Fruit fly (Drosophila melanogaster) S2 (cell line): Measurements from ENCODE around the gene HUWE1.

Experiments used
- CG8478 ChIP-seq: fragments of >200 bp; optimal IDR thresholded peaks from 2 replicates; lab custom pipeline; 2018
- CTCF ChIP-seq, 2 experiments: fragments of >200 bp; optimal IDR thresholded peaks; 2 replicates each; lab custom pipeline; 2018

HUWE1 gene

DNA sequence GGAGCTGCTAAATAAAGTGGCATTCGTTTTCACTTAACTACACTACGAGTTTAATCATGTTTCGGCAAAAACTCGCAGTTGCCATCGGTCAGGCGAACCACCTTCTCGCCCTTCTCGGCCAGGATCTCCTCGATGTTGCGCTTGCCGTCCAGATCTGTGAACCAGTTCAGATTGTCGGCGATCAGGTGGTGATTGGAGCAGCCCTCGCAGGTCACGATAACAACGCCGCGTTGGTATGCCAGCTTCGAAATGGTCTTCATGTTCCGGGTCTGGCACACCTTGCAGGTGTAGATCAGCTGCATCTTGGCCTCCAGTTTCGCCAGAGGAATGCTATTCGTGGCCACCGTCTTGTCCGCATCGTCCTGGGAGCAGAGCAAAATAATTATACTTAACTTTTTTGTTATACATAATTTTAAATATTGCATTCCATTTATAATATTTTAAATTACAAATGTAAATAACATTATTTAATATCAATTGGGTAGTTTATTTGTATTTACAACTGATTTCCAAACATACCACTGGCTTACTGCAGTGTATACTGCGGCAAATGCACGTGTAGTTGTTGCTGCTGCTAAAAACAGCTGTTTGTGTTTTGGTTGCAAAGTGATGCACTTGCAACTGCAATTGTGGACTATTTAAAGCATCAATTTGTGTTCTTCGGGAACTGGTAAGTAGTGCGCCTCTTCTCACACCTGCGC lies 20.9 kb downstream of the HUWE1 start:
- TF ChIP-seq CTCF (optimal IDR thresholded peaks at IDR 0.05; lab: Kevin White, UChicago) (no peak), CG8478 (lab: Kevin White, UChicago) (no peak)

DNA sequence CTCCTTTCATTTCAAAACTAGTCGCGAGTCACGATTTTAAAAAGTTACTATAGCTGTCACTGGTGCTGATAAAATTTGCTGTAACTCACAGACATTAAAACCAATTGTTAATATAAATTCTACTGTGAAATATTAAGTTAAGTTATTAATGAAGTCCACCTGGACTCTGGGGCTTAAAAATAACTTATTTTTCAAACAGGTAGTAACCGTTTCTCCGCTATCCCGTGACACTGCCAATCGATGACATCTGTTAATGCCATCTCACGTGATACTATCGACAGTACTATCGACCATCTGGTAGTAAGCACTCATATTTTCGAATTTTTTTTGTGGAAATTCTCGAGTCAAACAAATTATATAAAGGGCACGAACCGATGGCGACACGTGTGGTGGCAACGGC lies 21.6 kb downstream of the HUWE1 start, which contains the start of the genes CG12379 and MagR:
TSS of gene CG12379 (minus strand) at position 2 of the 400 bp plus-strand sequence.
TSS of gene MagR (plus strand) at position 276 of the 400 bp plus-strand sequence.
- TF ChIP-seq CTCF (optimal IDR thresholded peaks at IDR 0.05; lab: Kevin White, UChicago), result no peak
- no peak for TF ChIP-seq CG8478 (lab: Kevin White, UChicago)

DNA sequence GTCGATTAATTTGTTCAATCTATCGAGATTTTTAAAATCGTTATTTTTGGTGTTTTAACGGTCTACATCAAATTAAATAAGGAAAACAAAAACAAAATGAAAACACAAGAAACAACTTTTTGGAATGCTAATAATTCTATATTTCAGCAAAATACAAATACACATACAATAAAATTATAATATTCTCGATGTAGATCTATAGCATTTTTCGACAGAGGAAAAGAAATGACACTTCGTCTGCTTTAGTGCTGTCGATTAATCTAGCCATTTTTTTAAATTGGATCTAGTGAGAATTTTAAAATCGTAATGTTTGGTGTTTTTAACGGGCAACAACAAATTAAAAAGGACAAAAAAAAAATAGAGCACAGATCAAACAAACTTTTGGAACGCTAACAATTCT lies 24.7 kb downstream of the HUWE1 start, which contains the start of gene Arp6:
TSS of gene Arp6 (minus strand) at position 11 of the 400 bp plus-strand sequence.
- no peak for TF ChIP-seq CG8478 (lab: Kevin White, UChicago)
- no peak for TF ChIP-seq CTCF (optimal IDR thresholded peaks at IDR 0.05; lab: Kevin White, UChicago)

DNA sequence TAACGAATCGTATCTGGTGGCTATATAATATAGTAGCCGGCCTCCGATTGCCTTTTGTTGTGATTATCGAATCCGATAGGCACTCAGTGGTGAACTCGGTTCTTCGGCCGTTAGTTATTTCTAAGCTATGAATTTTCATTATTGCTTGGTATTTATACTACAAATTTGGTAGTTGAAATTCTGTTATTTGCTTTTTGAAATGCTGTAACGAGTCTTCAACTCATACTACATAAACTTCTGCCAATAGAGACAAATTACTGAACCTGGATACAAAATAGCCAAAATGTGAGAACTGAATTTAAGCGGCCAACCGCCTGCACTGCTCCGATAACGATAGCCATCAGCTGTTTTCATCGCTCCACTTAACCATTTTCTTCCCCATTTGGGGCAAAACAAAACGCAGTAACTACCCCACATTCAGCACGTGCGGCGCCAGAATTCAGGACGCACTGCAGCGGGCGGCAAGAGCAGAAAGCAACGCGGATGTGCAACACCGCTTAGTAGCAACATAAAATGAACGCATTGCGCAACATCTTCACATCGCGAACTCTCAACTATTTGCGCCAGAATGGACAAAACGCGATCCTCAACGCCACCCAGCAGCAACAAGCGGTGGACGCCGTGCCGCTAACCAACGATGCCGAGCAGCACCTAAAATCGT lies 26.6 kb downstream of the HUWE1 start, which contains the start of the genes CG11679 and CG8206:
TSS of gene CG11679 (minus strand) at position 65 of the 661 bp plus-strand sequence.
TSS of gene CG8206 (plus strand) at position 341 of the 661 bp plus-strand sequence.
- TF ChIP-seq CTCF (optimal IDR thresholded peaks at IDR 0.05; lab: Kevin White, UChicago) (no peak), CG8478 (lab: Kevin White, UChicago) (no peak)

DNA sequence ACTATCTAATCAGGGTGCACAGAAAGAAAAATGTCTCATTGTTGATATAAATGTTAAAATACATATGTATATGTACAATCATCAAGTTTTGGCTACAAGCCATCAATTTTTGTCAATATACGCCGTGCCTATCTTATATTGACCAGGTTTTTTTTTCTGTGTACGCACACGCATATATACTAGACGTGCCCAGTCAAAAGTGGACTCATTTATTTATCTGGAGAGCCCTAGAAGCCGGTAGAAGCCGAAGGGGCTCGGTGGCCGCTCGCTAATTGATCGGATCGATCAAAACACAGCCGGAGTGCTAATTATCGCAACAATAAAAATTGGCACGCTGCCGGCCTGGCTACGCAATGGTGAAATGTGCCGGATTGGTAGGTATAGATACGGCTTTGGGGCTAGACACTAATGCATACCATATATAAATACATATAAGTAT lies 27.9 kb downstream of the HUWE1 start:
- TF ChIP-seq CTCF (optimal IDR thresholded peaks at IDR 0.05; lab: Kevin White, UChicago), result no peak

DNA sequence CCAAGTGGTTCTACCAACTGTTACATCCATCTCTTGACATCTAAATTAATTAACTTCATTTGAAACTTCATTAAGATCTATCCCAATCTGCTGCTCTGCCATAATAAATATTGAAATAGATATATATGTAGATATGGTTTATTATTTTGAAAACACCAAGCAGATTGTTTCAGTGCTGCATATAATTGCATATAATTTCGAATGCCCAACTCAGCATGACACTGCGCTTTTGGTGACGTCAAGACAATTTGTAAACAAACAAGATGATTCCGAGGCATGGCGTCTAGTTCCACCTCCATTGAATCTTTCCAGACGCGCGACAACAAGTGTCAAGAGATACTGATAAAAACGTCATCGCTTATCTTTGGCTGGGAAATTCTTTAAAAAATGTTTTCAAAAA lies 28.5 kb downstream of the HUWE1 start:
- no peak for TF ChIP-seq CG8478 (lab: Kevin White, UChicago)
- no peak for TF ChIP-seq CTCF (optimal IDR thresholded peaks at IDR 0.05; lab: Kevin White, UChicago)

DNA sequence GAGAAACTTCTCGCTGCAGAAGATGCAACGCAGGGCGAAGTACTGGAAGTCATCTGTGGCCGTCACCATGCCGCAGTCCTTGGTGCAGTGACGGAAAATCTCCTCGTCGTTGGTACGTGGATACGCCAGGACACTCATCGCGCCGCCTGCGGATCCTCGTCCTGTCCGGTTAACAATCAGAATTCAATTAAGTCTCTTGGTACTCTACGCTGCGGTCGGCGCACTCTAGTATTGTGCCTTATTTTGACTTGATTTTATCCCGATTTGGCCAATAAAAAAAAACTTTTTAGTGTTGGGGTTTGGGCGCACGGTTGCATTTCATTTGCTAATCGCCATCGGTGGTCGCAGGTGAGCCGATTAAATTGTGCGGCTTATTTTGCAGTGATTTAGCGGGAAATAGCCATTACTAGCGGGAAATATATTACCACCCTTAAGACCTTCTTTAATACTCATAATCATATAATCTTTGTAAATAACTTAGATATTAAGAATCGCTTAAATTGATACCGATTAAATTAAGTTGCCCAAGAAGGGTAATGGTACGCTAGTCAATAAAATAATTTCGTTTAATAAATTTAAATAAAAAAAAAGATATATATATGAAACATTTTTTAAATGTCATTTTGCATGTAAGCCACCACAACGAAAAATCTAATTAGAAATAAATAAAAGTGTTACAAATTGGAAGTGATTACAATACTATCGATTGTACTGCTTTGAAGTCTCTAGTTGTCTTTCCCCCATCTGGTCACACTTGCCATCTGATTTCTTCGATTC lies 33.7 kb downstream of the HUWE1 start, which contains the start of the genes CG8944 and CCT6:
TSS of gene CG8944 (minus strand) at position 327 of the 777 bp plus-strand sequence.
TSS of gene CCT6 (plus strand) at position 744 of the 777 bp plus-strand sequence.
- TF ChIP-seq CTCF (optimal IDR thresholded peaks at IDR 0.05; lab: Kevin White, UChicago), result no peak
- no peak for TF ChIP-seq CG8478 (lab: Kevin White, UChicago)

DNA sequence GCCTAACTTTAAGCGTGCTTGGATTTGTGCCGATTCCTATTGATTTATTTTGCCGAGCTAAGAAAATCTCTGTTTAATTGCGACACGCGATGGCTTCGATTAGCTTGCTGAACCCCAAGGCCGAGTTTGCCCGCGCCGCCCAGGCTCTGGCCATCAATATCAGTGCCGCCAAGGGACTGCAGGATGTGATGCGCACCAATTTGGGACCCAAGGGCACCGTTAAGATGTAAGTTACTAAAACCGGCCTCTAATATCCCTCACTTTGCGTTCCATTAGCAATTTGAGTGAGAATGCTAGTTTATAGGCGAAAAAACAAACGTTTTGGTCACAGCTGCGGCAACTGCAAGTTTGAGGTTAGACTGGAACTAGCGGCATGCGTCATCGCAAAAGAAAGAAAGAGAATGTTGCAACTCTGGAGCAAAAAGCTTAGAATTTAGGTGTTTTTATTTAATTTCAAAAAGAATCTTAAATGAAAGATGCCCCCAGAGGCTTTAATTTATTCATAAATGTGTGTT lies 34.3 kb downstream of the HUWE1 start:
- TF ChIP-seq CG8478 (lab: Kevin White, UChicago) (no peak), CTCF (optimal IDR thresholded peaks at IDR 0.05; lab: Kevin White, UChicago) (no peak)

DNA sequence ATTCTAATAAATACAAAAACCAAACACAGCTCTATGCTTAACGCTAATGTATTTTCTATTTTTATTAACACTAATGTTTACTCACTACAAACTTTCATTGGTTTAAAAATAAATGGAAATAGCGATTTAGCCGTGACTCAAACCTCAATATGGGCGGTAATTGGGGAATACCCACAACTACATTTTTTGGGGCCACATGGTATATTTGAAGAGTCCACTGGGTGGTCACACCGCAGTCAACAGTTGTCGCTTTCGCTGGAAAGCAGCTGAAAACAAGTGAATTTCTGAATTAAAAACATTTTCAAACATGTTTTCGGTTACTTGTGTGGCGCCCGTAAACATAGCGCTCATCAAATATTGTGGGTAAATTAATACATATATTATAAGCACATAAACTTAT lies 36.5 kb downstream of the HUWE1 start, which contains the start of gene Mvd:
TSS of gene Mvd (plus strand) at position 222 of the 400 bp plus-strand sequence.
- TF ChIP-seq CTCF (optimal IDR thresholded peaks at IDR 0.05; lab: Kevin White, UChicago) (peak in 1 of 2 experiments; percentile 45), CG8478 (lab: Kevin White, UChicago) (no peak)

DNA sequence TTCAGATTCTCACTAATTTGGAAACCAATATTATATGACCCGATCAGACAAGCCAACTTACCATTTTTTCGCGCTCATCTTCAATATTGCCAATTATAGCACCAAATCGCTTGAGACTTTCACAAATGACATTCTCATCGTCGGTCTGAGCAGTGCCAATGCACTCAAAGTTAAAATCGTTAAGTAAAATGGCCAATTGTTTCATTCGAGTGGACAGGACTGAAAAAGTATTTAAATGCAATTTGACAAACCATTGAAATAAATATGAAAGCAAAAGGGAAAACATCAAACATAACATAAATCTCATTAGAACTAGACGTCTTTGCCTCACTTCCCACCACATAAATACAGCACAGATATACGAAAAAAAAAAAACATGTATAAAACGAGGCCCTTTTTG lies 43.6 kb downstream of the HUWE1 start, which contains the start of gene CG8260:
TSS of gene CG8260 (plus strand) at position 301 of the 400 bp plus-strand sequence.
- TF ChIP-seq CG8478 (lab: Kevin White, UChicago) (no peak), CTCF (optimal IDR thresholded peaks at IDR 0.05; lab: Kevin White, UChicago) (no peak)

DNA sequence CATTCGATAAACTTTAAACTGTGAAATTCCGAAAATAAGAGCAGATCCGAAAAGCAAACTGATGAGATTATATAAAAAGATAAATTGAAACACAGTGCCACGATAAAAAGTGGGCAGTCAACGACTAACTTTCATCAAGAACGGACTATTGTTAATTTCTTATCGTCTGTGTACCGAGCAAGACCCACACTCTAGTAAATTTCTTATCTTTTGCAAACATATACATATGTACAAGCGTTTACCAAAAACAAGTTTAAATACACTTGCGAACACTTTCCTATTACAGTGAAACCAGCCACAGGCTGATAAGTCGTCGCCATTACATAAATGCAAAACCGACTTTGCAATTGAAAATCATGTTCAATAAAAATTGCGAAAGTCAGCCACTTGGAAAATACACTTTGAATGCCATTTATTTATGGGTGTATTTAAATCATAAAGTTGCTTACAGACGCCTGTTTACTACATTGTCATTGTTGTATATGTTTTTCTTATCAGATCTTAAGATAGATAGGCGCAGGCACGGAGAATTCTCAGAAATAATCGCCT lies 46.3 kb downstream of the HUWE1 start:
- TF ChIP-seq CG8478 (lab: Kevin White, UChicago) (no peak), CTCF (optimal IDR thresholded peaks at IDR 0.05; lab: Kevin White, UChicago) (no peak)

DNA sequence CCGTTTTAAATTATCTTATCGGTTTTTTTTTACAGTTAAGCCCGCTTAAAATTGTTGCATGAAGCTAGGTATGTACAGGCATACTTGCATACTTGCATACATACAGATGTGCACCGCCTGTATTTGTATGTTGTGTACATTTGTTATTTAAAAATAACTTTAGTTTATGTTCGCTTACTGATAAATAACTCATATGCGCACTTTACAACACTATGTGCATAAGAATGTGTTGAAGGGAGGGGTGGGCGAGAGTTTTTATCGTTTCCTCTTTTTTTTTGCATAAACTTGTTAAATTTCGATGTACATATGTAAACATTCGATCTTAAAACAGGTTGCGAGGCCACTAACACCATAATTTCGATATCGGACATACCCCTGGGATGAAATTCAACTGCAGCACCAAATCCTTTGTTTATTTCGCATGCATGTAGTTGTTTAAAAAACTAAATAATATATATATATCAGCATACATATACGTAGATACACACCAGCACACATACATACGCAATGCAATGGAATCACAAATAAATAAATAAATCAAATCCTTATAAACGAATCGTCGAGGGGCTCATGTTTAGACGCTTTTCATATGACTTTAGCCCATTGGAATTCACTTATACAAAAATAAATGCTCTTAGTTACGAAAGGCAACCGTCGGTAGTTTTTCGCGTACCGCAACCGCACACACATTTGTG lies 47.5 kb downstream of the HUWE1 start:
- TF ChIP-seq CTCF (optimal IDR thresholded peaks at IDR 0.05; lab: Kevin White, UChicago) (no peak), CG8478 (lab: Kevin White, UChicago) (no peak)
